Worm (Caenorhabditis elegans) whole organism, L4 larva: Measurements from ENCODE around the gene F37C12.14.

Experiments
- F26F4.8 ChIP-seq: fragments of 200-800 bp; sonication (Bioruptor generic); conservative IDR thresholded peaks from 2 replicates; pipeline ENCODE4 v1.3.6; 2022; ENCODE audit warnings: missing genetic modification characterization, missing compliant biosample characterization
- T20F7.1 ChIP-seq: fragments of 200-800 bp; sonication (Bioruptor generic); optimal IDR thresholded peaks from 2 replicates; lab custom pipeline; 2018; ENCODE audit warnings: mild to moderate bottlenecking, missing genetic modification characterization, missing compliant biosample characterization
- T26A8.4 ChIP-seq: fragments of 200-800 bp; sonication (Bioruptor generic); IDR thresholded peaks from 2 replicates; pipeline ENCODE4 v1.3.6; 2022; ENCODE audit warnings: missing genetic modification characterization, missing compliant biosample characterization
- Y48G9A.11 ChIP-seq: fragments of 200-800 bp; sonication (Bioruptor generic); IDR thresholded peaks from 2 replicates; pipeline ENCODE4 v1.3.6; 2022; ENCODE audit warnings: missing genetic modification reagents, missing genetic modification characterization, missing compliant biosample characterization
- Y5F2A.4 ChIP-seq: fragments of 200-800 bp; sonication (Bioruptor generic); optimal IDR thresholded peaks from 2 replicates; lab custom pipeline; 2018; ENCODE audit warnings: mild to moderate bottlenecking, missing genetic modification characterization, missing compliant biosample characterization
- ZK337.2 ChIP-seq: fragments of 200-800 bp; sonication (Bioruptor generic); IDR thresholded peaks from 2 replicates; pipeline ENCODE4 v1.3.6; 2022; ENCODE audit warnings: missing genetic modification reagents, missing genetic modification characterization, missing compliant biosample characterization
- ZK546.5 ChIP-seq, 2 experiments: sonication (generic microtip); optimal IDR thresholded peaks; 2 replicates each; lab custom pipeline; 2017; ENCODE audit warnings: missing biosample characterization in 2 of 2, missing genetic modification characterization in 2 of 2
- aha-1 ChIP-seq: fragments of 150-350 bp; peaks from one replicate; lab custom pipeline; 2014; ENCODE audit warnings: missing biosample characterization, missing genetic modification characterization
- arid-1 ChIP-seq: fragments of 200-800 bp; sonication (Bioruptor generic); conservative IDR thresholded peaks from 2 replicates; pipeline ENCODE4 v1.3.6; 2022; ENCODE audit warnings: missing genetic modification reagents, missing genetic modification characterization, missing compliant biosample characterization
- ceh-20 ChIP-seq: fragments of 200-800 bp; sonication (Bioruptor generic); IDR thresholded peaks from 2 replicates; pipeline ENCODE4 v1.3.6; 2022; ENCODE audit warnings: missing genetic modification reagents, missing genetic modification characterization, missing compliant biosample characterization
- ceh-32 ChIP-seq: sonication (generic microtip); optimal IDR thresholded peaks from 2 replicates; lab custom pipeline; 2016; ENCODE audit warnings: mild to moderate bottlenecking, missing genetic modification characterization, missing compliant biosample characterization; ENCODE audit not compliant: poor library complexity
- ceh-82 ChIP-seq: sonication (generic microtip); optimal IDR thresholded peaks from 2 replicates; lab custom pipeline; 2017; ENCODE audit warnings: missing biosample characterization, missing genetic modification characterization
- daf-16 ChIP-seq, 3 experiments: sonication (generic microtip); optimal IDR thresholded peaks; 2 replicates each; lab custom pipeline; 2016 to 2017; ENCODE audit warnings: missing genetic modification characterization in 3 of 3, missing genetic modification reagents in 3 of 3, mild to moderate bottlenecking in 2 of 3, missing compliant biosample characterization in 2 of 3, missing biosample characterization in 1 of 3, moderate library complexity in 1 of 3
- dmd-6 ChIP-seq: fragments of 200-800 bp; sonication (Bioruptor generic); IDR thresholded peaks from 2 replicates; pipeline ENCODE4 v1.3.6; 2022; ENCODE audit warnings: missing genetic modification reagents, missing genetic modification characterization, missing compliant biosample characterization
- dpl-1 ChIP-seq: fragments of 150-350 bp; optimal IDR thresholded peaks from 2 replicates; lab custom pipeline; 2014; ENCODE audit warnings: missing biosample characterization, missing genetic modification reagents, missing genetic modification characterization
- egl-27 ChIP-seq: sonication (generic microtip); optimal IDR thresholded peaks from 3 replicates; lab custom pipeline; 2017; ENCODE audit warnings: missing biosample characterization, missing genetic modification reagents, missing genetic modification characterization
- gei-8 ChIP-seq: fragments of 200-800 bp; sonication (Bioruptor generic); optimal IDR thresholded peaks from 2 replicates; lab custom pipeline; 2018; ENCODE audit warnings: mild to moderate bottlenecking, missing genetic modification characterization, missing compliant biosample characterization
- hif-1 ChIP-seq, 2 experiments: sonication (generic microtip); optimal IDR thresholded peaks; 2 replicates each; lab custom pipeline; 2016 to 2017; ENCODE audit warnings: missing compliant biosample characterization in 2 of 2, missing genetic modification characterization in 2 of 2, missing genetic modification reagents in 2 of 2, missing genotype in 2 of 2, mild to moderate bottlenecking in 1 of 2
- hlh-11 ChIP-seq: fragments of 200-800 bp; sonication (Bioruptor generic); optimal IDR thresholded peaks from 2 replicates; lab custom pipeline; 2018; ENCODE audit warnings: mild to moderate bottlenecking, missing genetic modification characterization, missing compliant biosample characterization
- hmg-1.1 ChIP-seq: fragments of 200-800 bp; sonication (Bioruptor generic); IDR thresholded peaks from 2 replicates; pipeline ENCODE4 v1.3.6; 2022; ENCODE audit warnings: missing genetic modification reagents, missing genetic modification characterization, missing compliant biosample characterization
- jun-1 ChIP-seq: fragments of 150-350 bp; optimal IDR thresholded peaks from 2 replicates; lab custom pipeline; 2014; ENCODE audit warnings: missing biosample characterization, missing genetic modification reagents, missing genetic modification characterization
- lin-1 ChIP-seq: fragments of 200-800 bp; sonication (Bioruptor generic); IDR thresholded peaks from 2 replicates; pipeline ENCODE4 v1.3.6; 2022; ENCODE audit warnings: missing genetic modification reagents, missing genetic modification characterization, missing compliant biosample characterization
- lin-15B ChIP-seq: fragments of 150-350 bp; sonication (generic microtip); optimal IDR thresholded peaks from 3 replicates; lab custom pipeline; 2014; ENCODE audit warnings: missing biosample characterization, missing genetic modification characterization
- lin-38 ChIP-seq: fragments of 200-800 bp; sonication (Bioruptor generic); IDR thresholded peaks from 2 replicates; pipeline ENCODE4 v1.3.6; 2022; ENCODE audit warnings: missing genetic modification reagents, missing genetic modification characterization, missing compliant biosample characterization
- lin-39 ChIP-seq: fragments of 150-350 bp; optimal IDR thresholded peaks from 2 replicates; lab custom pipeline; 2014; ENCODE audit warnings: missing biosample characterization, missing genetic modification reagents, missing genetic modification characterization
- mes-2 ChIP-seq: sonication (generic microtip); optimal IDR thresholded peaks from 2 replicates; lab custom pipeline; 2016; ENCODE audit warnings: missing genotype, mild to moderate bottlenecking, missing genetic modification characterization, missing compliant biosample characterization; ENCODE audit not compliant: poor library complexity, severe bottlenecking
- mxl-2 ChIP-seq: fragments of 200-800 bp; sonication (Bioruptor generic); conservative IDR thresholded peaks from 2 replicates; pipeline ENCODE4 v1.3.6; 2022; ENCODE audit warnings: missing genetic modification reagents, missing genetic modification characterization, missing compliant biosample characterization
- mxl-3 ChIP-seq: fragments of 200-800 bp; sonication (Bioruptor generic); optimal IDR thresholded peaks from 2 replicates; lab custom pipeline; 2018; ENCODE audit warnings: mild to moderate bottlenecking, missing genetic modification characterization, missing compliant biosample characterization
- nhr-10 ChIP-seq: fragments of 150-350 bp; optimal IDR thresholded peaks from 2 replicates; lab custom pipeline; 2014; ENCODE audit warnings: missing biosample characterization, missing genetic modification characterization
- nhr-102 ChIP-seq: sonication (generic microtip); optimal IDR thresholded peaks from 2 replicates; lab custom pipeline; 2016; ENCODE audit warnings: mild to moderate bottlenecking, missing genetic modification characterization, moderate library complexity, missing compliant biosample characterization
- nhr-25 ChIP-seq: sonication (generic microtip); optimal IDR thresholded peaks from 2 replicates; lab custom pipeline; 2017; ENCODE audit warnings: missing genetic modification characterization, mild to moderate bottlenecking, missing compliant biosample characterization, antibody characterized with exemption, moderate library complexity, borderline replicate concordance; ENCODE audit not compliant: insufficient read depth
- nhr-28 ChIP-seq: fragments of 150-350 bp; optimal IDR thresholded peaks from 2 replicates; lab custom pipeline; 2014; ENCODE audit warnings: missing biosample characterization, missing genetic modification characterization
- nhr-42 ChIP-seq: fragments of 200-800 bp; sonication (Bioruptor generic); IDR thresholded peaks from 2 replicates; pipeline ENCODE4 v1.3.6; 2022; ENCODE audit warnings: missing genetic modification characterization, missing compliant biosample characterization
- nhr-48 ChIP-seq: sonication (generic microtip); optimal IDR thresholded peaks from 2 replicates; lab custom pipeline; 2016; ENCODE audit warnings: mild to moderate bottlenecking, missing genetic modification characterization, missing compliant biosample characterization
- nhr-76 ChIP-seq: fragments of 150-350 bp; optimal IDR thresholded peaks from 2 replicates; lab custom pipeline; 2014; ENCODE audit warnings: missing biosample characterization, missing genetic modification characterization
- nhr-77 ChIP-seq: fragments of 150-350 bp; optimal IDR thresholded peaks from 2 replicates; lab custom pipeline; 2014; ENCODE audit warnings: missing biosample characterization, missing genetic modification characterization
- pha-4 ChIP-seq, 2 experiments: fragments of 150-350 bp in 1 of 2; fragments of 200-800 bp in 1 of 2; sonication (Bioruptor generic) in 1 of 2; IDR thresholded peaks in 1 of 2; optimal IDR thresholded peaks in 1 of 2; 2 replicates each; pipeline versions ENCODE4 v1.3.6 to Lab custom; 2014 to 2022; ENCODE audit warnings: missing genetic modification characterization in 2 of 2, missing genetic modification reagents in 2 of 2, missing biosample characterization in 1 of 2, missing compliant biosample characterization in 1 of 2
- php-3 ChIP-seq: fragments of 200-800 bp; sonication (Bioruptor generic); IDR thresholded peaks from 2 replicates; pipeline ENCODE4 v1.3.6; 2022; ENCODE audit warnings: missing genetic modification reagents, missing genetic modification characterization, missing compliant biosample characterization
- saeg-2 ChIP-seq: fragments of 200-800 bp; sonication (Bioruptor generic); IDR thresholded peaks from 2 replicates; pipeline ENCODE4 v1.3.6; 2022; ENCODE audit warnings: missing genetic modification reagents, missing genetic modification characterization, missing compliant biosample characterization
- sdz-12 ChIP-seq: fragments of 200-800 bp; sonication (Bioruptor generic); optimal IDR thresholded peaks from 2 replicates; lab custom pipeline; 2018; ENCODE audit warnings: mild to moderate bottlenecking, missing genetic modification characterization, missing compliant biosample characterization
- skn-1 ChIP-seq: fragments of 150-350 bp; optimal IDR thresholded peaks from 2 replicates; lab custom pipeline; 2014; ENCODE audit warnings: missing biosample characterization, missing genetic modification characterization
- unc-130 ChIP-seq: sonication (generic microtip); optimal IDR thresholded peaks from 2 replicates; lab custom pipeline; 2016; ENCODE audit warnings: missing genetic modification reagents, missing genetic modification characterization, missing compliant biosample characterization
- vab-7 ChIP-seq: fragments of 200-800 bp; sonication (Bioruptor generic); IDR thresholded peaks from 2 replicates; pipeline ENCODE4 v1.3.6; 2022; ENCODE audit warnings: missing genetic modification reagents, missing genetic modification characterization, missing compliant biosample characterization
- zfp-2 ChIP-seq: sonication (generic microtip); optimal IDR thresholded peaks from 2 replicates; lab custom pipeline; 2016; ENCODE audit warnings: mild to moderate bottlenecking, missing genetic modification characterization, missing compliant biosample characterization
- zip-2 ChIP-seq: fragments of 150-350 bp; optimal IDR thresholded peaks from 2 replicates; lab custom pipeline; 2014; ENCODE audit warnings: missing biosample characterization, missing genetic modification characterization

F37C12.14 gene

DNA sequence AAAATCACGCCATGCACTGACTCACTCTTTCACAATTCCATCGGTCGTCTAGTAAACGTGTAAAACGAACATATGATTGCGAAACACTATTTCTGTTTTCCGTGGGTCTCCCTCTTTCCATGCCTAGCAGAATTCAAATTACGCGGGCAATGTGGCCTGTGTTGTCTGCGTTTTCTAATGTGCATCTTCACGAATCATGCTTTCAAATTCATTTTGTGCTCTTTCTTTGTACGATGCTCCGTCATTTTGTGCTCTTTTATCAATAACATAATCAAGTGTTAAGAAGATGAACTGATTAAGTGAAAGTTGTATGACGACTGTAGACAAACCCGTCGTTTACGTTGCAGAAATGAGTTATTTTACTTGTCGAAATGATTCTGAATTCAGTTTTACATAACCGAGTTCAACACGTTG is 19.6 kb downstream of the F37C12.14 start (continued):
- TF ChIP-seq nhr-77 (peak; percentile 2), dmd-6 (GFP tag; lab: Robert Waterston, UW) (peak; percentile 92), nhr-76 (tag; lab: Kevin White, UChicago) (no peak), saeg-2 (GFP tag; lab: Robert Waterston, UW) (peak; percentile 58; the same call in 1 of the 2 replicates), mxl-3 (GFP tag; lab: Kevin White, UChicago) (peak; percentile 67), jun-1 (tag; lab: Kevin White, UChicago) (peak; percentile 29), ceh-32 (no peak), ZK337.2 (GFP tag; lab: Robert Waterston, UW) (no peak), skn-1 (tag; lab: Kevin White, UChicago) (no peak), php-3 (GFP tag; lab: Robert Waterston, UW) (peak; percentile 52), ceh-82 (tag; lab: Kevin White, UChicago) (no peak), lin-39 (tag; lab: Kevin White, UChicago) (no peak), mes-2 (peak; percentile 63), daf-16 (GFP tag; optimal IDR thresholded peaks at IDR 0.05; lab: Kevin White, UChicago) (peak in 1 of 2 experiments; percentile 28), daf-16 (tag; optimal IDR thresholded peaks at IDR 0.05; lab: Kevin White, UChicago) (peak; percentile 92), hmg-1.1 (GFP tag; lab: Robert Waterston, UW) (peak; percentile 8; the same call in 1 of the 2 replicates), nhr-102 (tag; lab: Kevin White, UChicago) (peak; percentile 77), dpl-1 (GFP tag; lab: Kevin White, UChicago) (peak; percentile 69), unc-130 (no peak), hif-1 (tag; optimal IDR thresholded peaks at IDR 0.05; lab: Kevin White, UChicago) (peak in 1 of 2 experiments; percentile 63), F26F4.8 (no peak), nhr-25 (no peak), sdz-12 (GFP tag; lab: Kevin White, UChicago) (no peak), Y48G9A.11 (GFP tag; lab: Robert Waterston, UW) (no peak), hlh-11 (tag; lab: Kevin White, UChicago) (peak; percentile 89), lin-1 (GFP tag; lab: Robert Waterston, UW) (peak; percentile 67), lin-15B (tag; lab: Kevin White, UChicago) (no peak), Y5F2A.4 (GFP tag; lab: Kevin White, UChicago) (no peak), nhr-10 (tag; lab: Kevin White, UChicago) (no peak), pha-4 (GFP tag; IDR thresholded peaks at IDR 0.05; lab: Robert Waterston, UW) (no peak), pha-4 (tag; optimal IDR thresholded peaks at IDR 0.05; lab: Kevin White, UChicago) (peak; percentile 9), nhr-42 (GFP tag; lab: Robert Waterston, UW) (no peak), lin-38 (GFP tag; lab: Robert Waterston, UW) (peak; percentile 26), aha-1 (tag; lab: Kevin White, UChicago) (peak; percentile 55)

ce11 chrIII:7165276-7165675 is 20.1 kb downstream of the F37C12.14 start:
- TF ChIP-seq nhr-42 (GFP tag; lab: Robert Waterston, UW) (no peak), unc-130 (peak; percentile 19)

ce11 chrIII:7162065-7162762 is 23.2 kb downstream of the F37C12.14 start, which contains the start of the genes syf-2 and K04G7.1:
Gene syf-2, minus strand, starts transcription at chrIII:7162115.
Gene K04G7.1, plus strand, starts transcription at chrIII:7162712.
- TF ChIP-seq dmd-6 (GFP tag; lab: Robert Waterston, UW) (peak; percentile 84), T26A8.4 (GFP tag; lab: Robert Waterston, UW) (peak; percentile 59; the same call in 1 of the 2 replicates), Y5F2A.4 (GFP tag; lab: Kevin White, UChicago) (no peak), nhr-76 (tag; lab: Kevin White, UChicago) (no peak), T20F7.1 (peak; percentile 91), nhr-48 (tag; lab: Kevin White, UChicago) (peak; percentile 28), lin-15B (tag; lab: Kevin White, UChicago) (peak; percentile 79), pha-4 (GFP tag; IDR thresholded peaks at IDR 0.05; lab: Robert Waterston, UW) (peak; percentile 86), pha-4 (tag; optimal IDR thresholded peaks at IDR 0.05; lab: Kevin White, UChicago) (no peak), ZK546.5 (tag; optimal IDR thresholded peaks at IDR 0.05; lab: Kevin White, UChicago) (peak in 1 of 2 experiments; percentile 18), zip-2 (tag; lab: Kevin White, UChicago) (no peak), gei-8 (GFP tag; lab: Kevin White, UChicago) (no peak), vab-7 (peak; percentile 47; the same call in 1 of the 2 replicates), egl-27 (tag; lab: Kevin White, UChicago) (no peak), zfp-2 (tag; lab: Kevin White, UChicago) (peak; percentile 80), ceh-20 (GFP tag; lab: Robert Waterston, UW) (peak; percentile 66; the same call in 1 of the 2 replicates), jun-1 (tag; lab: Kevin White, UChicago) (no peak), arid-1 (GFP tag; lab: Robert Waterston, UW) (peak; percentile 78), mxl-2 (GFP tag; lab: Robert Waterston, UW) (no peak), nhr-28 (tag; lab: Kevin White, UChicago) (peak; percentile 76)
